Worm (Caenorhabditis elegans): ENCODE results near the gene T28C6.11.

DNA sequence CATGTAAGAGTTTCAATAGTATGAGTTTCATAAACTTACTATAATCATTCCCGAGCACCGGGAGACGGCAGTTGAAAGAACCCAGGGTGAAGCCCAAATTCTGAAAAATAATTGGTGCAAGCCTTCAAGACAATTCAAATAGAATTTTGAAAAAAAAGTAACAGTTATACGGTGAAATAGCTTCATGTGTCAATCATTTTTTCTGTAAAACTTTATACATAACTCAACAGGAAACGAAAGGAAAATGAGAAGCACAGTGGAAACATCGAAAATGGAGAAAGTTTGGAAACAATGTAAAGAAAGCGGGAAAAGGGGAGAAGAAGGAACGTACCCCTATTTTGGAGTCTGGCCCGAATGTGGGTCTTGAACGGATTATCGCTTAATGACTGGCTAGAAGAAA lies 32.9 kb upstream of the T28C6.11 start, which contains the start of gene C09G9.3:
- no peak for TF ChIP-seq dao-5 (tag; optimal IDR thresholded peaks at IDR 0.05)
- TF ChIP-seq W03F9.2 (tag; optimal IDR thresholded peaks at IDR 0.05) = no peak
- no peak for TF ChIP-seq him-1 (tag; optimal IDR thresholded peaks at IDR 0.05)

Data from whole organism, L4/young adult.